Worm (Caenorhabditis elegans): ENCODE measurements around the gene math-9.

ce11 chrII:1865683-1866431 is 24.7 kb downstream of the math-9 start, which contains the start of gene math-15:
- no peak for TF ChIP-seq set-16 (GFP tag; IDR thresholded peaks at IDR 0.05)
- no peak for TF ChIP-seq nhr-11 (tag; optimal IDR thresholded peaks at IDR 0.05)
- no peak for TF ChIP-seq pha-4 (GFP tag; IDR thresholded peaks at IDR 0.05)
- no peak for TF ChIP-seq pha-4 (tag; optimal IDR thresholded peaks at IDR 0.05)
- TF ChIP-seq lin-15B (tag; optimal IDR thresholded peaks at IDR 0.05): no peak
- no peak for TF ChIP-seq skn-1 (tag; optimal IDR thresholded peaks at IDR 0.05)
- no peak for TF ChIP-seq jun-1 (tag; optimal IDR thresholded peaks at IDR 0.05)
- TF ChIP-seq zag-1 (tag; optimal IDR thresholded peaks at IDR 0.05): no peak
- no peak for TF ChIP-seq ctbp-1 (GFP tag; IDR thresholded peaks at IDR 0.05)
- no peak for TF ChIP-seq lin-39 (tag; optimal IDR thresholded peaks at IDR 0.05)
- TF ChIP-seq nhr-25 (tag; optimal IDR thresholded peaks at IDR 0.05; ENCODE audit: borderline replicate concordance, insufficient read depth): no peak

Data from whole organism, L4 larva.